Fruit fly (Drosophila melanogaster): ENCODE results near the gene Clp.

Clp gene

DNA sequence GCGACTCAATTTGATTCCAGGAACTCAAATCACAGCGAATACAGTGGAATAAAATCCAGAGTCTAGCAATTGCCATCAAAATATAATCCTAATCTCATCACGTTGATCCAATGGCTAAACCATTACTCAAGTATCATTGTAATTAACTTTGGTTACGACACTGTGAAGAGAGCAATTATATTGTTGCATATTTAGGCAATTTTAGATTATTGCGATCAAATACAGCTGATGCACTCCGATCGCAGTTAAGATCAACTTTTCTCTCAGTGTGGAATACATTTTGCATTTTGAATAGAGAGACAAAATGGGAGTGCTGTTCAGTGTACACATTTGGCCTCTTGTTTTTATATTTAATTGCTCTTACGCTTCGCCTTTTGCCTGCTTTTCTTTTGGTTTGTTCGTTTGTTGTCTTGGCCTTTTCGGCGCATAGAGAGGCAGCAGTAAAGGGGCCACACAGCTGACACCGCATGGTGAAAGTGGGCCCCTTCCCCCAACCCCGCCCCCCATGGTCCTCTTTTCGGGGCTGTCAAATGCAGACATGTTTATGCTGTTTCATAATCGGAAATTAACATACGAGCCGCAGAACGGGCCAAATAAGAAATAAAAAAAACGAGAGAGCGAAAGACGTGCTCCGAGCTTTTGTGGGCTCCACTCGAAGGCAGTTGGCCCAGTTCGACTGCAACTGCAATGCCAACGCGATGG is 26.6 kb downstream of the Clp start (continued):
- TF ChIP-seq tup (GFP tag; optimal IDR thresholded peaks at IDR 0.05) (no peak), HLH3B (GFP tag; IDR thresholded peaks at IDR 0.05) (peak; percentile 9; the same call in 1 of the 2 replicates), Dfd (GFP tag; optimal IDR thresholded peaks at IDR 0.05) (no peak), MESR4 (GFP tag; optimal IDR thresholded peaks at IDR 0.05) (no peak), crol (GFP tag; IDR thresholded peaks at IDR 0.05) (peak; percentile 73), CG5953 (GFP tag; IDR thresholded peaks at IDR 0.05) (no peak), luna (GFP tag; optimal IDR thresholded peaks at IDR 0.05) (no peak), CG17802 (tag; optimal IDR thresholded peaks at IDR 0.05) (peak; percentile 34), Dref (GFP tag; IDR thresholded peaks at IDR 0.05) (no peak), ab (GFP tag; optimal IDR thresholded peaks at IDR 0.05) (peak; percentile 63), CG9817 (tag; optimal IDR thresholded peaks at IDR 0.05) (peak; percentile 21), CG16779 (GFP tag; IDR thresholded peaks at IDR 0.05) (no peak), Abd-B (GFP tag; optimal IDR thresholded peaks at IDR 0.05) (peak; percentile 50), CG17568 (GFP tag; optimal IDR thresholded peaks at IDR 0.05) (peak; percentile 48), CG14441 (GFP tag; IDR thresholded peaks at IDR 0.05) (peak; percentile 58; the same call in 1 of the 2 replicates), CG2202 (tag; optimal IDR thresholded peaks at IDR 0.05) (no peak), CG10267 (tag; optimal IDR thresholded peaks at IDR 0.05) (peak; percentile 42), CG15479 (GFP tag; optimal IDR thresholded peaks at IDR 0.05) (no peak), ftz-f1 (GFP tag; optimal IDR thresholded peaks at IDR 0.05) (no peak), danr (GFP tag; IDR thresholded peaks at IDR 0.05) (no peak), Atf-2 (GFP tag; optimal IDR thresholded peaks at IDR 0.05) (peak; percentile 42), gro (GFP tag; optimal IDR thresholded peaks at IDR 0.05) (peak; percentile 32), crp (GFP tag; optimal IDR thresholded peaks at IDR 0.05) (peak in 1 of 2 experiments; percentile 61), cad (GFP tag; optimal IDR thresholded peaks at IDR 0.05) (no peak), CG12071 (GFP tag; optimal IDR thresholded peaks at IDR 0.05) (peak; percentile 74), insv (GFP tag; optimal IDR thresholded peaks at IDR 0.05) (no peak), H2.0 (GFP tag; IDR thresholded peaks at IDR 0.05) (peak; percentile 51), Myb (GFP tag; optimal IDR thresholded peaks at IDR 0.05) (peak; percentile 22), CG13775 (GFP tag; optimal IDR thresholded peaks at IDR 0.05) (peak; percentile 21), Aef1 (GFP tag; IDR thresholded peaks at IDR 0.05) (no peak), pzg (GFP tag; optimal IDR thresholded peaks at IDR 0.05) (no peak), yki (optimal IDR thresholded peaks at IDR 0.05) (no peak), CG9437 (GFP tag; optimal IDR thresholded peaks at IDR 0.05) (peak; percentile 52), Ada2b (GFP tag; IDR thresholded peaks at IDR 0.05) (0 out of 2 replicates have a peak, but pooled peaks have one; percentile 28), slbo (GFP tag; IDR thresholded peaks at IDR 0.05) (no peak; the same call in 1 of the 2 replicates), Rfx (GFP tag; IDR thresholded peaks at IDR 0.05) (peak; percentile 43; the same call in 1 of the 2 replicates), caup (GFP tag; optimal IDR thresholded peaks at IDR 0.05; ENCODE audit: severe bottlenecking) (no peak), Hr51 (GFP tag; optimal IDR thresholded peaks at IDR 0.05) (peak; percentile 28 to 80), Hr39 (optimal IDR thresholded peaks at IDR 0.05) (no peak), gce (GFP tag; IDR thresholded peaks at IDR 0.05) (no peak), Dip2 (GFP tag; IDR thresholded peaks at IDR 0.05) (no peak), lilli (GFP tag; optimal IDR thresholded peaks at IDR 0.05) (peak; percentile 49), vvl (GFP tag; IDR thresholded peaks at IDR 0.05) (peak; percentile 53; the same call in 1 of the 2 replicates), CG18476 (GFP tag; optimal IDR thresholded peaks at IDR 0.05) (peak; percentile 38), CG6813 (GFP tag; optimal IDR thresholded peaks at IDR 0.05) (peak; percentile 41), CG2875 (GFP tag; optimal IDR thresholded peaks at IDR 0.05) (peak; percentile 56), pan (optimal IDR thresholded peaks at IDR 0.05) (no peak), pan (GFP tag; optimal IDR thresholded peaks at IDR 0.05 in 1 of 2, IDR thresholded peaks at IDR 0.05 in 1 of 2) (peak in 1 of 2 experiments; percentile 70), ems (GFP tag; optimal IDR thresholded peaks at IDR 0.05) (peak; percentile 41), CG18619 (GFP tag; optimal IDR thresholded peaks at IDR 0.05) (peak; percentile 50)
